Fruit fly (Drosophila melanogaster): Measurements from ENCODE around the gene CG8852.

- TF ChIP-seq lz (GFP tag; optimal IDR thresholded peaks at IDR 0.05): no peak
- TF ChIP-seq CG31627 (GFP tag; optimal IDR thresholded peaks at IDR 0.05): no peak
- TF ChIP-seq CG4318 (GFP tag; optimal IDR thresholded peaks at IDR 0.05): no peak
- no peak for TF ChIP-seq ss (GFP tag; optimal IDR thresholded peaks at IDR 0.05)
- no peak for TF ChIP-seq CG7368 (GFP tag; optimal IDR thresholded peaks at IDR 0.05)
- TF ChIP-seq fkh (GFP tag; optimal IDR thresholded peaks at IDR 0.05): no peak
These were observed 32.0 kb downstream of the CG8852 start for dm6 chr2L:3556937-3557336.

Measured in whole organism, prepupa.